Worm (Caenorhabditis elegans) whole organism, mixed stage, embryonic: ENCODE data around the gene nstp-8.

Experiments
- blmp-1 ChIP-seq: fragments of 150-350 bp; optimal IDR thresholded peaks from 2 replicates; lab custom pipeline; 2014; ENCODE audit warnings: missing biosample characterization, missing genetic modification characterization
- ham-2 ChIP-seq: fragments of 200-800 bp; sonication (Bioruptor generic); optimal IDR thresholded peaks from 2 replicates; lab custom pipeline; 2018; ENCODE audit warnings: mild to moderate bottlenecking, missing genetic modification characterization, missing compliant biosample characterization
- nhr-237 ChIP-seq: fragments of 150-350 bp; optimal IDR thresholded peaks from 2 replicates; lab custom pipeline; 2014; ENCODE audit warnings: missing biosample characterization, missing genetic modification characterization
- nhr-28 ChIP-seq: fragments of 150-350 bp; optimal IDR thresholded peaks from 2 replicates; lab custom pipeline; 2014; ENCODE audit warnings: missing biosample characterization, missing genetic modification characterization
- nhr-76 ChIP-seq: sonication (generic microtip); optimal IDR thresholded peaks from 2 replicates; lab custom pipeline; 2017; ENCODE audit warnings: missing biosample characterization, missing genetic modification characterization
- snpc-4 ChIP-seq: fragments of 150-350 bp; optimal IDR thresholded peaks from 2 replicates; lab custom pipeline; 2014; ENCODE audit warnings: missing biosample characterization, missing genetic modification characterization

DNA sequence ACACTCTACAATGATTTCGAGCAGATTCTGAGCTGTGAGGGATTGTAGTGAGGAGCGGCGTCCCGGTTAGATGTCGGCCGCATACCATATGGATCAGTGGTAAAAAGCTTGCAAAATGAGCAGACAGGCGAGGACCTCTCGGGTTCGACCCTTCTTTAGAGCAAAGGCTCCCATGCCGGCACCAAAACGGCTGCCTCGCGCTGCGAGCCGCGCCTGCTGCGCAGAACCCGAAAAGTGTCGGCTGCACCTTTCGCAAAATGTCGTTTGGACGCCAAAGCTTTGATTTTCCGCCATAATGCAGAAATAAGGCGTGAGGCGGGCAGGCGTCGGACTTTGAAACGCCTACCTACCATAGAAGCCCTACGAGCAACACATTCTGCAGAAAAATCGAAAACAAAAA, 25.1 kb upstream of the nstp-8 start:
- no peak for TF ChIP-seq nhr-28 (tag; lab: Kevin White, UChicago)
- no peak for TF ChIP-seq ham-2 (GFP tag; lab: Kevin White, UChicago)
- no peak for TF ChIP-seq snpc-4 (tag; lab: Kevin White, UChicago)
- no peak for TF ChIP-seq blmp-1
- TF ChIP-seq nhr-237 (tag; lab: Kevin White, UChicago), result no peak
- no peak for TF ChIP-seq nhr-76 (tag; lab: Kevin White, UChicago)
